Worm (Caenorhabditis elegans) whole organism, late embryonic: ENCODE results near the gene wdr-31.

Experiments
- ama-1 ChIP-seq: fragments of 150-350 bp; optimal IDR thresholded peaks from 2 replicates; lab custom pipeline; 2014
- ceh-19 ChIP-seq: fragments of 200-800 bp; sonication (Bioruptor generic); optimal IDR thresholded peaks from 2 replicates; lab custom pipeline; 2018; ENCODE audit warnings: mild to moderate bottlenecking, missing genetic modification characterization, missing compliant biosample characterization
- ceh-2 ChIP-seq: sonication (generic microtip); optimal IDR thresholded peaks from 2 replicates; lab custom pipeline; 2016; ENCODE audit warnings: missing genotype, missing genetic modification characterization, missing compliant biosample characterization
- ceh-30 ChIP-seq: fragments of 150-350 bp; optimal IDR thresholded peaks from 2 replicates; lab custom pipeline; 2014; ENCODE audit warnings: missing biosample characterization, missing genetic modification characterization
- dmd-4 ChIP-seq: sonication (generic microtip); optimal IDR thresholded peaks from 2 replicates; lab custom pipeline; 2016; ENCODE audit warnings: borderline replicate concordance, missing genetic modification characterization, missing compliant biosample characterization
- nfya-1 ChIP-seq: sonication (generic microtip); optimal IDR thresholded peaks from 2 replicates; lab custom pipeline; 2017; ENCODE audit warnings: missing genetic modification characterization, mild to moderate bottlenecking, missing compliant biosample characterization, antibody characterized with exemption, moderate library complexity
- nhr-11 ChIP-seq: fragments of 150-350 bp; optimal IDR thresholded peaks from 2 replicates; lab custom pipeline; 2014; ENCODE audit warnings: missing biosample characterization, missing genetic modification characterization
- pros-1 ChIP-seq: fragments of 150-350 bp; optimal IDR thresholded peaks from 2 replicates; lab custom pipeline; 2014; ENCODE audit warnings: missing biosample characterization, missing genetic modification reagents, missing genetic modification characterization
- syd-9 ChIP-seq: sonication (generic microtip); optimal IDR thresholded peaks from 2 replicates; lab custom pipeline; 2016; ENCODE audit warnings: mild to moderate bottlenecking, missing genetic modification characterization, moderate library complexity, missing compliant biosample characterization
- tbx-2 ChIP-seq: sonication (generic microtip); optimal IDR thresholded peaks from 2 replicates; lab custom pipeline; 2016; ENCODE audit warnings: missing genetic modification characterization, missing compliant biosample characterization

- no peak for TF ChIP-seq pros-1 (tag; lab: Kevin White, UChicago)
- TF ChIP-seq ceh-2 (tag; lab: Kevin White, UChicago): no peak
- TF ChIP-seq dmd-4 (tag; lab: Kevin White, UChicago): peak; percentile 9
- TF ChIP-seq ama-1 (lab: Kevin White, UChicago): no peak
- TF ChIP-seq syd-9 (tag; lab: Kevin White, UChicago): no peak
- no peak for TF ChIP-seq ceh-30
- no peak for TF ChIP-seq tbx-2 (tag; lab: Kevin White, UChicago)
- no peak for TF ChIP-seq nhr-11 (tag; lab: Kevin White, UChicago)
- no peak for TF ChIP-seq nfya-1
- TF ChIP-seq ceh-19: no peak
These were observed 1.8 kb upstream of the wdr-31 start for ce11 chrII:2736938-2737337.
